Fruit fly (Drosophila melanogaster) whole organism, embryonic: ENCODE measurements around the gene CG11842.

Experiments
- Abd-B ChIP-seq: fragments of 200-800 bp; sonication (Bioruptor generic); optimal IDR thresholded peaks from 2 replicates; lab custom pipeline; 2018; ENCODE audit warnings: missing biosample characterization, mild to moderate bottlenecking, missing genetic modification characterization, moderate library complexity
- CG10366 ChIP-seq: fragments of 200-800 bp; sonication (Bioruptor generic); IDR thresholded peaks from 2 replicates; pipeline ENCODE4 v1.3.6; 2022; ENCODE audit warnings: missing biosample characterization, missing genetic modification characterization
- CG10979 ChIP-seq: fragments of 200-800 bp; sonication (Bioruptor generic); optimal IDR thresholded peaks from 2 replicates; lab custom pipeline; 2018; ENCODE audit warnings: missing biosample characterization, mild to moderate bottlenecking, missing genetic modification characterization, moderate library complexity
- CG11456 ChIP-seq: fragments of 200-800 bp; sonication (Bioruptor generic); IDR thresholded peaks from 3 replicates; pipeline ENCODE4 v1.3.6; 2022; ENCODE audit warnings: missing biosample characterization, missing genetic modification characterization
- CG11695 ChIP-seq: fragments of 200-800 bp; sonication (Bioruptor generic); IDR thresholded peaks from 3 replicates; pipeline ENCODE4 v1.3.6; 2022; ENCODE audit warnings: missing biosample characterization, missing genetic modification characterization
- CG12219 ChIP-seq: fragments of 200-800 bp; sonication (Bioruptor generic); optimal IDR thresholded peaks from 3 replicates; lab custom pipeline; 2018; ENCODE audit warnings: missing biosample characterization, mild to moderate bottlenecking, missing genetic modification characterization
- CG12299 ChIP-seq: fragments of 200-800 bp; sonication (Bioruptor generic); optimal IDR thresholded peaks from 2 replicates; lab custom pipeline; 2018; ENCODE audit warnings: missing biosample characterization, mild to moderate bottlenecking, missing genetic modification characterization
- CG13894 ChIP-seq: fragments of 200-800 bp; sonication (Bioruptor generic); optimal IDR thresholded peaks from 3 replicates; lab custom pipeline; 2018; ENCODE audit warnings: missing biosample characterization, mild to moderate bottlenecking, missing genetic modification characterization, moderate library complexity
- CG14667 ChIP-seq: fragments of 200-800 bp; sonication (Bioruptor generic); IDR thresholded peaks from 2 replicates; pipeline ENCODE4 v1.3.6; 2022; ENCODE audit warnings: missing biosample characterization, missing genetic modification characterization
- CG14965 ChIP-seq: fragments of 200-800 bp; sonication (Bioruptor generic); optimal IDR thresholded peaks from 2 replicates; lab custom pipeline; 2016; ENCODE audit warnings: missing biosample characterization, missing genetic modification characterization, borderline replicate concordance
- CG15011 ChIP-seq: fragments of 200-800 bp; sonication (Bioruptor generic); optimal IDR thresholded peaks from 3 replicates; lab custom pipeline; 2018; ENCODE audit warnings: missing biosample characterization, mild to moderate bottlenecking, missing genetic modification characterization
- CG1529 ChIP-seq: fragments of 200-800 bp; sonication (Bioruptor generic); optimal IDR thresholded peaks from 3 replicates; lab custom pipeline; 2018; ENCODE audit warnings: missing biosample characterization, missing genetic modification characterization
- CG1602 ChIP-seq: fragments of 200-800 bp; sonication (Bioruptor generic); optimal IDR thresholded peaks from 3 replicates; lab custom pipeline; 2016; ENCODE audit warnings: missing biosample characterization, missing genetic modification characterization
- CG16779 ChIP-seq: fragments of 200-800 bp; sonication (Bioruptor generic); IDR thresholded peaks from 2 replicates; pipeline ENCODE4 v1.3.6; 2022; ENCODE audit warnings: missing biosample characterization, missing genetic modification characterization
- CG17568 ChIP-seq: fragments of 200-800 bp; sonication (Bioruptor generic); optimal IDR thresholded peaks from 2 replicates; lab custom pipeline; 2018; ENCODE audit warnings: missing biosample characterization, mild to moderate bottlenecking, missing genetic modification characterization, moderate library complexity
- CG18599 ChIP-seq: fragments of 200-800 bp; sonication (Bioruptor generic); optimal IDR thresholded peaks from 3 replicates; lab custom pipeline; 2017; ENCODE audit warnings: missing biosample characterization, missing genetic modification characterization, mild to moderate bottlenecking, moderate library complexity, missing genetic modification reagents
- CG2129 ChIP-seq: fragments of 200-800 bp; sonication (Bioruptor generic); IDR thresholded peaks from 2 replicates; pipeline ENCODE4 v1.3.6; 2022; ENCODE audit warnings: missing biosample characterization, missing genetic modification characterization; ENCODE audit not compliant: partially characterized antibody
- CG4328 ChIP-seq: fragments of 200-800 bp; sonication (Bioruptor generic); optimal IDR thresholded peaks from 3 replicates; lab custom pipeline; 2017; ENCODE audit warnings: missing biosample characterization, missing genetic modification reagents, missing genetic modification characterization
- CG4360 ChIP-seq: fragments of 200-800 bp; sonication (Bioruptor generic); IDR thresholded peaks from 2 replicates; pipeline ENCODE4 v1.3.6; 2022; ENCODE audit warnings: missing biosample characterization, missing genetic modification characterization
- CG4424 ChIP-seq: fragments of 200-800 bp; sonication (Bioruptor generic); optimal IDR thresholded peaks from 3 replicates; lab custom pipeline; 2016; ENCODE audit warnings: missing biosample characterization, missing genetic modification characterization
- CG6765 ChIP-seq: fragments of 200-800 bp; sonication (Bioruptor generic); optimal IDR thresholded peaks from 3 replicates; lab custom pipeline; 2017; ENCODE audit warnings: missing biosample characterization, mild to moderate bottlenecking, missing genetic modification characterization
- CG7987 ChIP-seq: fragments of 200-800 bp; sonication (Bioruptor generic); optimal IDR thresholded peaks from 2 replicates; lab custom pipeline; 2018; ENCODE audit warnings: missing biosample characterization, mild to moderate bottlenecking, missing genetic modification characterization, moderate library complexity
- CG8944 ChIP-seq: fragments of 200-800 bp; sonication (Bioruptor generic); optimal IDR thresholded peaks from 3 replicates; lab custom pipeline; 2016; ENCODE audit warnings: missing biosample characterization, missing genetic modification characterization
- CTCF ChIP-seq: fragments of 200-800 bp; sonication (Bioruptor generic); optimal IDR thresholded peaks from 2 replicates; lab custom pipeline; 2017; ENCODE audit warnings: missing biosample characterization, mild to moderate bottlenecking, missing genetic modification characterization, moderate library complexity
- Doc2 ChIP-seq: fragments of 200-800 bp; sonication (Bioruptor generic); IDR thresholded peaks from 2 replicates; pipeline ENCODE4 v1.3.6; 2022; ENCODE audit warnings: missing biosample characterization, missing genetic modification characterization
- Ets65A ChIP-seq: fragments of 200-800 bp; sonication (Bioruptor generic); peaks from one replicate; lab custom pipeline; 2016; ENCODE audit warnings: missing biosample characterization, missing genetic modification characterization
- H15 ChIP-seq: fragments of 200-800 bp; sonication (Bioruptor generic); IDR thresholded peaks from 3 replicates; pipeline ENCODE4 v1.3.6; 2022; ENCODE audit warnings: missing biosample characterization, missing genetic modification characterization
- Pdp1 ChIP-seq, 2 experiments: fragments of 200-800 bp; sonication (Bioruptor generic); optimal IDR thresholded peaks; 3 replicates each; lab custom pipeline; 2016; ENCODE audit warnings: missing biosample characterization in 2 of 2, missing genetic modification characterization in 2 of 2, mild to moderate bottlenecking in 1 of 2, moderate library complexity in 1 of 2
- Ssrp ChIP-seq: fragments of 200-800 bp; sonication (Bioruptor generic); optimal IDR thresholded peaks from 2 replicates; lab custom pipeline; 2018; ENCODE audit warnings: missing biosample characterization, mild to moderate bottlenecking, missing genetic modification characterization, moderate library complexity
- Trl ChIP-seq, 3 experiments: fragments of >200 bp in 2 of 3; fragments of 200-800 bp in 1 of 3; sonication (Bioruptor generic) in 1 of 3; optimal IDR thresholded peaks; 2 replicates in 1 of 3; 3 replicates in 2 of 3; lab custom pipeline; 2016 to 2017; ENCODE audit warnings: missing biosample characterization in 1 of 3, missing genetic modification characterization in 1 of 3
- abd-A ChIP-seq: fragments of 200-800 bp; sonication (Bioruptor generic); optimal IDR thresholded peaks from 3 replicates; lab custom pipeline; 2019; ENCODE audit warnings: missing biosample characterization, mild to moderate bottlenecking, missing genetic modification characterization, moderate library complexity
- bbx ChIP-seq: fragments of 200-800 bp; sonication (Bioruptor generic); IDR thresholded peaks from 2 replicates; pipeline ENCODE4 v1.3.6; 2022; ENCODE audit warnings: missing biosample characterization, missing genetic modification characterization; ENCODE audit not compliant: partially characterized antibody
- cg ChIP-seq: fragments of 200-800 bp; sonication (Bioruptor generic); optimal IDR thresholded peaks from 3 replicates; lab custom pipeline; 2019; ENCODE audit warnings: missing biosample characterization, mild to moderate bottlenecking, missing genetic modification characterization, moderate library complexity
- chif ChIP-seq, 2 experiments: fragments of 200-800 bp; sonication (Bioruptor generic); optimal IDR thresholded peaks; 3 replicates each; lab custom pipeline; 2016; ENCODE audit warnings: missing biosample characterization in 2 of 2, missing genetic modification characterization in 2 of 2
- ci ChIP-seq: fragments of 200-800 bp; sonication (Bioruptor generic); IDR thresholded peaks from 3 replicates; pipeline ENCODE4 v1.3.6; 2022; ENCODE audit warnings: missing biosample characterization, missing genetic modification characterization
- cwo ChIP-seq: fragments of 200-800 bp; sonication (Bioruptor generic); optimal IDR thresholded peaks from 3 replicates; lab custom pipeline; 2017; ENCODE audit warnings: missing biosample characterization, missing genetic modification characterization, mild to moderate bottlenecking, moderate library complexity, missing genetic modification reagents
- gce ChIP-seq: fragments of 200-800 bp; sonication (Bioruptor generic); IDR thresholded peaks from 3 replicates; pipeline ENCODE4 v1.3.6; 2022; ENCODE audit warnings: missing biosample characterization, missing genetic modification characterization
- grn ChIP-seq: fragments of 200-800 bp; sonication (Bioruptor generic); optimal IDR thresholded peaks from 3 replicates; lab custom pipeline; 2017; ENCODE audit warnings: missing biosample characterization, missing genetic modification characterization
- kni ChIP-seq: fragments of 200-800 bp; sonication (Bioruptor generic); optimal IDR thresholded peaks from 3 replicates; lab custom pipeline; 2017; ENCODE audit warnings: mild to moderate bottlenecking, missing biosample characterization, missing genetic modification reagents, missing genetic modification characterization
- mirr ChIP-seq: fragments of 200-800 bp; sonication (Bioruptor generic); optimal IDR thresholded peaks from 3 replicates; lab custom pipeline; 2018; ENCODE audit warnings: missing biosample characterization, mild to moderate bottlenecking, missing genetic modification characterization
- nau ChIP-seq: fragments of 200-800 bp; sonication (Bioruptor generic); optimal IDR thresholded peaks from 3 replicates; lab custom pipeline; 2017; ENCODE audit warnings: missing biosample characterization, mild to moderate bottlenecking, missing genetic modification characterization, missing genetic modification reagents
- nerfin-2 ChIP-seq: fragments of 200-800 bp; sonication (Bioruptor generic); IDR thresholded peaks from 2 replicates; pipeline ENCODE4 v1.3.6; 2022; ENCODE audit warnings: missing biosample characterization, missing genetic modification characterization; ENCODE audit not compliant: partially characterized antibody
- oc ChIP-seq: fragments of 200-800 bp; sonication (Bioruptor generic); optimal IDR thresholded peaks from 2 replicates; lab custom pipeline; 2018; ENCODE audit warnings: missing biosample characterization, mild to moderate bottlenecking, missing genetic modification characterization, moderate library complexity
- pros ChIP-seq: fragments of 200-800 bp; sonication (Bioruptor generic); optimal IDR thresholded peaks from 3 replicates; lab custom pipeline; 2019; ENCODE audit warnings: missing biosample characterization, mild to moderate bottlenecking, missing genetic modification characterization, moderate library complexity
- rib ChIP-seq: fragments of 200-800 bp; sonication (Bioruptor generic); IDR thresholded peaks from 2 replicates; pipeline ENCODE4 v1.3.6; 2022; ENCODE audit warnings: missing biosample characterization, missing genetic modification characterization
- salm ChIP-seq: fragments of 200-800 bp; sonication (Bioruptor generic); optimal IDR thresholded peaks from 2 replicates; lab custom pipeline; 2018; ENCODE audit warnings: missing biosample characterization, mild to moderate bottlenecking, missing genetic modification characterization
- slou ChIP-seq: fragments of 200-800 bp; sonication (Bioruptor generic); optimal IDR thresholded peaks from 3 replicates; lab custom pipeline; 2016; ENCODE audit warnings: missing biosample characterization, missing genetic modification characterization
- sqz ChIP-seq: fragments of 200-800 bp; sonication (Bioruptor generic); optimal IDR thresholded peaks from 3 replicates; lab custom pipeline; 2018; ENCODE audit warnings: missing biosample characterization, mild to moderate bottlenecking, missing genetic modification characterization
- trem ChIP-seq: fragments of 200-800 bp; optimal IDR thresholded peaks from 3 replicates; lab custom pipeline; 2019; ENCODE audit warnings: missing biosample characterization, mild to moderate bottlenecking, missing genetic modification characterization, moderate library complexity
- zfh1 ChIP-seq: fragments of 200-800 bp; sonication (Bioruptor generic); IDR thresholded peaks from 3 replicates; pipeline ENCODE4 v1.3.6; 2022; ENCODE audit warnings: missing biosample characterization, missing genetic modification characterization

CG11842 gene

dm6 chr3R:29087302-29087782 is 34.9 kb downstream of the CG11842 start:
- TF ChIP-seq CG6765 (GFP tag; lab: Kevin White, UChicago) = no peak
- TF ChIP-seq mirr = peak; percentile 19
- TF ChIP-seq CG10366 (GFP tag; lab: Robert Waterston, UW) = no peak
- no peak for TF ChIP-seq CG4328 (GFP tag; lab: Kevin White, UChicago)
- 0 out of 3 replicates have a peak, but pooled peaks have one; percentile 34 for TF ChIP-seq ci (GFP tag; lab: Robert Waterston, UW)
- peak; percentile 85 for TF ChIP-seq CG4360 (GFP tag; lab: Robert Waterston, UW)
- TF ChIP-seq nau (GFP tag; lab: Kevin White, UChicago) = no peak
- no peak for TF ChIP-seq chif (GFP tag; optimal IDR thresholded peaks at IDR 0.05; lab: Kevin White, UChicago)
- no peak for TF ChIP-seq slou
- peak; percentile 28 for TF ChIP-seq CG12219 (GFP tag; lab: Kevin White, UChicago)
- peak; percentile 88 for TF ChIP-seq kni (GFP tag; lab: Kevin White, UChicago)
- TF ChIP-seq Doc2 = no peak
- no peak for TF ChIP-seq CG15011 (GFP tag; lab: Kevin White, UChicago)
- TF ChIP-seq cwo (GFP tag; lab: Kevin White, UChicago) = peak; percentile 19
- TF ChIP-seq Abd-B = peak; percentile 22
- TF ChIP-seq Pdp1 (GFP tag; optimal IDR thresholded peaks at IDR 0.05; lab: Kevin White, UChicago) = peak in 1 of 2 experiments; percentile 5
- TF ChIP-seq CG2129 (GFP tag; lab: Robert Waterston, UW) = no peak
- TF ChIP-seq CG18599 (GFP tag; lab: Kevin White, UChicago) = no peak
- no peak for TF ChIP-seq CG12299 (tag; lab: Kevin White, UChicago)
- TF ChIP-seq H15 (GFP tag; lab: Robert Waterston, UW) = no peak
- TF ChIP-seq CG14667 = no peak
- 0 out of 3 replicates have a peak, but pooled peaks have one; percentile 32 for TF ChIP-seq CG11456 (GFP tag; lab: Robert Waterston, UW)
- TF ChIP-seq trem = peak; percentile 36
- TF ChIP-seq pros = peak; percentile 66
- peak; percentile 61 for TF ChIP-seq oc (tag; lab: Kevin White, UChicago)
- TF ChIP-seq CTCF (GFP tag; lab: Kevin White, UChicago) = peak; percentile 91
- peak; percentile 4 for TF ChIP-seq CG17568 (GFP tag; lab: Kevin White, UChicago)
- TF ChIP-seq sqz (GFP tag; lab: Kevin White, UChicago) = peak; percentile 51
- peak; percentile 74 for TF ChIP-seq CG14965 (GFP tag; lab: Kevin White, UChicago)
- peak; percentile 79 to 83 for TF ChIP-seq Trl (optimal IDR thresholded peaks at IDR 0.05; lab: Kevin White, UChicago)
- TF ChIP-seq Trl (GFP tag; optimal IDR thresholded peaks at IDR 0.05; lab: Kevin White, UChicago) = no peak
- TF ChIP-seq bbx (GFP tag; lab: Robert Waterston, UW) = peak; percentile 27; the same call in 1 of the 2 replicates
- no peak for TF ChIP-seq CG16779
- no peak for TF ChIP-seq rib (GFP tag; lab: Robert Waterston, UW)
- TF ChIP-seq CG10979 (tag; lab: Kevin White, UChicago) = peak; percentile 76
- TF ChIP-seq CG1529 (GFP tag; lab: Kevin White, UChicago) = peak; percentile 33
- TF ChIP-seq Ets65A = peak; percentile 54
- peak; percentile 57 for TF ChIP-seq cg (GFP tag; lab: Kevin White, UChicago)
- TF ChIP-seq CG7987 (GFP tag; lab: Kevin White, UChicago) = peak; percentile 52
- TF ChIP-seq nerfin-2 = no peak
- no peak for TF ChIP-seq CG11695 (GFP tag; lab: Robert Waterston, UW)
- peak; percentile 1 for TF ChIP-seq Ssrp
- peak; percentile 91 for TF ChIP-seq abd-A
- TF ChIP-seq CG1602 (GFP tag; lab: Kevin White, UChicago) = no peak
- TF ChIP-seq gce (GFP tag; lab: Robert Waterston, UW) = peak; percentile 53; the same call in 1 of the 3 replicates
- no peak for TF ChIP-seq CG8944 (GFP tag; lab: Kevin White, UChicago)
- TF ChIP-seq zfh1 (GFP tag; lab: Robert Waterston, UW) = no peak
- no peak for TF ChIP-seq grn
- TF ChIP-seq salm = no peak
- TF ChIP-seq CG13894 = peak; percentile 17
- peak; percentile 2 for TF ChIP-seq CG4424 (GFP tag; lab: Kevin White, UChicago)
